Fruit fly (Drosophila melanogaster) whole organism, embryonic: ENCODE results near the gene Ube4B.

Experiments
- Bgb ChIP-seq: fragments of 200-800 bp; sonication (Bioruptor generic); IDR thresholded peaks from 2 replicates; pipeline ENCODE4 v1.3.6; 2022; ENCODE audit warnings: missing biosample characterization, missing genetic modification characterization; ENCODE audit not compliant: partially characterized antibody
- CG10267 ChIP-seq: fragments of 200-800 bp; sonication (Bioruptor generic); optimal IDR thresholded peaks from 2 replicates; lab custom pipeline; 2018; ENCODE audit warnings: missing biosample characterization, mild to moderate bottlenecking, missing genetic modification characterization, moderate library complexity
- CG10543 ChIP-seq: fragments of 200-800 bp; sonication (Bioruptor generic); optimal IDR thresholded peaks from 3 replicates; lab custom pipeline; 2017; ENCODE audit warnings: missing biosample characterization, mild to moderate bottlenecking, missing genetic modification characterization, moderate library complexity
- CG10654 ChIP-seq: fragments of 200-800 bp; sonication (Bioruptor generic); optimal IDR thresholded peaks from 2 replicates; lab custom pipeline; 2016; ENCODE audit warnings: missing biosample characterization, missing genetic modification characterization
- CG10959 ChIP-seq: fragments of 200-800 bp; sonication (Bioruptor generic); IDR thresholded peaks from 2 replicates; pipeline ENCODE4 v1.3.6; 2022; ENCODE audit warnings: missing biosample characterization, missing genetic modification characterization
- CG12219 ChIP-seq: fragments of 200-800 bp; sonication (Bioruptor generic); optimal IDR thresholded peaks from 3 replicates; lab custom pipeline; 2018; ENCODE audit warnings: missing biosample characterization, mild to moderate bottlenecking, missing genetic modification characterization
- CG1529 ChIP-seq: fragments of 200-800 bp; sonication (Bioruptor generic); optimal IDR thresholded peaks from 3 replicates; lab custom pipeline; 2018; ENCODE audit warnings: missing biosample characterization, missing genetic modification characterization
- CG17612 ChIP-seq: fragments of 200-800 bp; sonication (Bioruptor generic); IDR thresholded peaks from 2 replicates; pipeline ENCODE4 v1.3.6; 2022; ENCODE audit warnings: missing biosample characterization, missing genetic modification characterization
- CG18764 ChIP-seq: fragments of 200-800 bp; sonication (Bioruptor generic); optimal IDR thresholded peaks from 3 replicates; lab custom pipeline; 2016; ENCODE audit warnings: missing biosample characterization, missing genetic modification characterization
- CG2875 ChIP-seq: fragments of 200-800 bp; sonication (Bioruptor generic); optimal IDR thresholded peaks from 2 replicates; lab custom pipeline; 2017; ENCODE audit warnings: missing biosample characterization, mild to moderate bottlenecking, missing genetic modification characterization, missing genetic modification reagents
- CG31224 ChIP-seq: fragments of 200-800 bp; sonication (Bioruptor generic); IDR thresholded peaks from 2 replicates; pipeline ENCODE4 v1.3.6; 2022; ENCODE audit warnings: missing biosample characterization, missing genetic modification characterization
- CG32532 ChIP-seq: fragments of 200-800 bp; sonication (Bioruptor generic); IDR thresholded peaks from 2 replicates; pipeline ENCODE4 v1.3.6; 2022; ENCODE audit warnings: missing biosample characterization, missing genetic modification characterization
- CG32767 ChIP-seq: fragments of 200-800 bp; sonication (Bioruptor generic); IDR thresholded peaks from 2 replicates; pipeline ENCODE4 v1.3.6; 2022; ENCODE audit warnings: missing biosample characterization, missing genetic modification characterization
- CG34422 ChIP-seq: fragments of 200-800 bp; sonication (Bioruptor generic); IDR thresholded peaks from 3 replicates; pipeline ENCODE4 v1.3.6; 2022; ENCODE audit warnings: missing biosample characterization, missing genetic modification characterization
- CG3726 ChIP-seq: fragments of 200-800 bp; sonication (Bioruptor generic); IDR thresholded peaks from 3 replicates; pipeline ENCODE4, ENCODE4 v1.3.6; 2022; ENCODE audit warnings: missing biosample characterization, missing genetic modification characterization
- CG3995 ChIP-seq: fragments of 200-800 bp; sonication (Bioruptor generic); optimal IDR thresholded peaks from 3 replicates; lab custom pipeline; 2016; ENCODE audit warnings: missing biosample characterization, missing genetic modification characterization
- CG43689 ChIP-seq: fragments of 200-800 bp; sonication (Bioruptor generic); IDR thresholded peaks from 2 replicates; pipeline ENCODE4 v1.3.6; 2022; ENCODE audit warnings: missing biosample characterization, missing genetic modification characterization
- CG6254 ChIP-seq: fragments of 200-800 bp; sonication (Bioruptor generic); optimal IDR thresholded peaks from 3 replicates; lab custom pipeline; 2017; ENCODE audit warnings: mild to moderate bottlenecking, missing biosample characterization, missing genetic modification reagents, missing genetic modification characterization
- CG6689 ChIP-seq: fragments of 200-800 bp; sonication (Bioruptor generic); IDR thresholded peaks from 2 replicates; pipeline ENCODE4 v1.3.6; 2022; ENCODE audit warnings: missing biosample characterization, missing genetic modification characterization
- CG6854 ChIP-seq: fragments of 200-800 bp; sonication (Bioruptor generic); optimal IDR thresholded peaks from 3 replicates; lab custom pipeline; 2017; ENCODE audit warnings: missing biosample characterization, mild to moderate bottlenecking, missing genetic modification characterization
- CG7372 ChIP-seq: fragments of 200-800 bp; sonication (Bioruptor generic); IDR thresholded peaks from 2 replicates; pipeline ENCODE4 v1.3.6; 2022; ENCODE audit warnings: missing biosample characterization, missing genetic modification characterization
- CG7839 ChIP-seq: fragments of 200-800 bp; sonication (Bioruptor generic); optimal IDR thresholded peaks from 3 replicates; lab custom pipeline; 2018; ENCODE audit warnings: missing biosample characterization, mild to moderate bottlenecking, missing genetic modification characterization, moderate library complexity
- CG8478 ChIP-seq: fragments of >200 bp; optimal IDR thresholded peaks from 2 replicates; lab custom pipeline; 2018
- CG9876 ChIP-seq: fragments of 200-800 bp; sonication (Bioruptor generic); optimal IDR thresholded peaks from 2 replicates; lab custom pipeline; 2016; ENCODE audit warnings: missing biosample characterization, missing genetic modification characterization
- CHES-1-like ChIP-seq: fragments of 200-800 bp; sonication (Bioruptor generic); optimal IDR thresholded peaks from 2 replicates; lab custom pipeline; 2016; ENCODE audit warnings: missing biosample characterization, missing genetic modification characterization
- Drgx ChIP-seq: fragments of 200-800 bp; sonication (Bioruptor generic); IDR thresholded peaks from 2 replicates; pipeline ENCODE4 v1.3.6; 2022; ENCODE audit warnings: missing biosample characterization, missing genetic modification characterization
- H2.0 ChIP-seq: fragments of 200-800 bp; sonication (Bioruptor generic); IDR thresholded peaks from 2 replicates; pipeline ENCODE4 v1.3.6; 2022; ENCODE audit warnings: missing biosample characterization, missing genetic modification characterization
- HLH4C ChIP-seq: fragments of 200-800 bp; sonication (Bioruptor generic); IDR thresholded peaks from 3 replicates; pipeline ENCODE4 v1.3.6; 2022; ENCODE audit warnings: missing biosample characterization, missing genetic modification characterization; ENCODE audit not compliant: partially characterized antibody
- Kr ChIP-seq: fragments of 200-800 bp; sonication (Bioruptor generic); optimal IDR thresholded peaks from 2 replicates; lab custom pipeline; 2017; ENCODE audit warnings: missing biosample characterization, mild to moderate bottlenecking, missing genetic modification characterization
- Meics ChIP-seq: fragments of 200-800 bp; sonication (Bioruptor generic); optimal IDR thresholded peaks from 2 replicates; lab custom pipeline; 2017; ENCODE audit warnings: missing biosample characterization, mild to moderate bottlenecking, missing genetic modification characterization
- PHDP ChIP-seq: fragments of 200-800 bp; sonication (Bioruptor generic); optimal IDR thresholded peaks from 3 replicates; lab custom pipeline; 2018; ENCODE audit warnings: missing biosample characterization, mild to moderate bottlenecking, missing genetic modification characterization, moderate library complexity
- Rfx ChIP-seq: fragments of 200-800 bp; sonication (Bioruptor generic); IDR thresholded peaks from 2 replicates; pipeline ENCODE4 v1.3.6; 2022; ENCODE audit warnings: missing biosample characterization, missing genetic modification characterization
- Sry-δ ChIP-seq: fragments of 200-800 bp; sonication (Bioruptor generic); optimal IDR thresholded peaks from 2 replicates; lab custom pipeline; 2016; ENCODE audit warnings: missing biosample characterization, missing genetic modification characterization
- TFAM ChIP-seq: fragments of 200-800 bp; sonication (Bioruptor generic); optimal IDR thresholded peaks from 2 replicates; lab custom pipeline; 2017; ENCODE audit warnings: missing biosample characterization, missing genetic modification characterization, inconsistent platforms
- abd-A ChIP-seq: fragments of 200-800 bp; sonication (Bioruptor generic); optimal IDR thresholded peaks from 3 replicates; lab custom pipeline; 2019; ENCODE audit warnings: missing biosample characterization, mild to moderate bottlenecking, missing genetic modification characterization, moderate library complexity
- dimm ChIP-seq: fragments of 200-800 bp; sonication (Bioruptor generic); IDR thresholded peaks from 2 replicates; pipeline ENCODE4 v1.3.6; 2022; ENCODE audit warnings: missing biosample characterization, missing genetic modification characterization
- eyg ChIP-seq: fragments of 200-800 bp; sonication (Bioruptor generic); optimal IDR thresholded peaks from 3 replicates; lab custom pipeline; 2016; ENCODE audit warnings: missing biosample characterization, missing genetic modification characterization
- fd102C ChIP-seq: fragments of 200-800 bp; sonication (Bioruptor generic); optimal IDR thresholded peaks from 2 replicates; lab custom pipeline; 2018; ENCODE audit warnings: missing biosample characterization, mild to moderate bottlenecking, missing genetic modification characterization, moderate library complexity
- hbn ChIP-seq: fragments of 200-800 bp; sonication (Bioruptor generic); IDR thresholded peaks from 2 replicates; pipeline ENCODE4 v1.3.6; 2022; ENCODE audit warnings: missing biosample characterization, missing genetic modification characterization; ENCODE audit not compliant: partially characterized antibody
- her ChIP-seq: fragments of 200-800 bp; sonication (Bioruptor generic); optimal IDR thresholded peaks from 2 replicates; lab custom pipeline; 2016; ENCODE audit warnings: missing biosample characterization, missing genetic modification characterization
- luna ChIP-seq: fragments of 200-800 bp; sonication (Bioruptor generic); optimal IDR thresholded peaks from 2 replicates; lab custom pipeline; 2016; ENCODE audit warnings: missing biosample characterization, missing genetic modification characterization
- odd ChIP-seq: fragments of 200-800 bp; sonication (Bioruptor generic); optimal IDR thresholded peaks from 2 replicates; lab custom pipeline; 2017; ENCODE audit warnings: missing biosample characterization, mild to moderate bottlenecking, missing genetic modification characterization
- ro ChIP-seq: fragments of 200-800 bp; sonication (Bioruptor generic); IDR thresholded peaks from 2 replicates; pipeline ENCODE4 v1.3.6; 2022; ENCODE audit warnings: missing biosample characterization, missing genetic modification characterization
- sens-2 ChIP-seq: fragments of 200-800 bp; sonication (Bioruptor generic); IDR thresholded peaks from 2 replicates; pipeline ENCODE4 v1.3.6; 2022; ENCODE audit warnings: missing biosample characterization, missing genetic modification characterization
- seq ChIP-seq: fragments of 200-800 bp; sonication (Bioruptor generic); IDR thresholded peaks from 2 replicates; pipeline ENCODE4 v1.3.6; 2022; ENCODE audit warnings: missing biosample characterization, missing genetic modification characterization
- stc ChIP-seq: fragments of 200-800 bp; sonication (Bioruptor generic); IDR thresholded peaks from 2 replicates; pipeline ENCODE4 v1.3.6; 2022; ENCODE audit warnings: missing biosample characterization, missing genetic modification characterization
- sug ChIP-seq: fragments of 200-800 bp; optimal IDR thresholded peaks from 2 replicates; lab custom pipeline; 2019; ENCODE audit warnings: missing biosample characterization, mild to moderate bottlenecking, missing genetic modification characterization, moderate library complexity
- unc-4 ChIP-seq: fragments of 200-800 bp; sonication (Bioruptor generic); IDR thresholded peaks from 2 replicates; pipeline ENCODE4 v1.3.6; 2022; ENCODE audit warnings: missing biosample characterization, missing genetic modification characterization; ENCODE audit not compliant: partially characterized antibody
- wdn ChIP-seq: fragments of 200-800 bp; sonication (Bioruptor generic); IDR thresholded peaks from 2 replicates; pipeline ENCODE4 v1.3.6; 2022; ENCODE audit warnings: missing biosample characterization, missing genetic modification characterization
- zen ChIP-seq: fragments of 200-800 bp; sonication (Bioruptor generic); optimal IDR thresholded peaks from 3 replicates; lab custom pipeline; 2018; ENCODE audit warnings: missing biosample characterization, mild to moderate bottlenecking, missing genetic modification characterization, moderate library complexity

The Ube4B gene

DNA sequence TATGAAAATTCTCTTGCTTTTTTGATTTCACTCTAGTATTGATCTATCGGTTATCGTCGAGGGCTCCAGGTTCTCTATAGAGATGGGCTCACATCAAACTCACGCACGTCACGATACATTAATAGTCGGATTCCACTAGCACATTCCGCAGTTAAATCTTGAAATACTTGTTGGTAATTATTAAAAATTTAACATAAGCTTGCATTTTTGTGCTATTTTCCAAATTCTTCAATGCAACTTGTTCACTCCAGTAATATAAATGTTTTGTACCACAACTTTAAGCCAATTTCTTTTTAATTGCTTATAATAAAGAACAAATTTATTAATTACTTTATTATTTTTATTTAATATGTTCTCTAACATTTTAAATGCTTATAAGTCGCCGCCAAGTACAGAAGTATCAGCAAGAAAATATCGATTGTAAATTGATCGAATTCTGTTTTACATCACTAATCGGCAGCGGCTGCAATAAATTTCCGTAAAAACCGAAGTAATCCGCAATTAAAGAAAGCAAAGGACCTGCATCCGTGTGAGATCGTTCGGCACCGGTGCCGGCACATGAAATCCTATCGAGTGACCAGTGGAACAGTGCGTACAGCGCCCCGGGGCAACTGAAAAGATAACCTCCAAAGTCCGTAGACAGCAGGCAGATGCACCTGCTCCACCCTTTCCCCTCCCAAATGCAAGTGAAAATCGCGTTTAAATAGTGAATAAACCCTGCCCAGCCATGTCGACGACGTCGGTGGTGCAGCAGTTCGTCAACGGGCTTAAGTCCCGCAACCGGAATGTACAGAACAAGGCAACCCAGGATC lies 15.0 kb downstream of the Ube4B start, which contains the start of the genes Vha68-1 and mTor (continued):
- TF ChIP-seq stc (GFP tag; lab: Robert Waterston, UW) (no peak), dimm (GFP tag; lab: Robert Waterston, UW) (no peak), Sry-δ (GFP tag; lab: Kevin White, UChicago) (peak; percentile 95), hbn (GFP tag; lab: Robert Waterston, UW) (peak; percentile 70), sug (no peak), CG10654 (peak; percentile 78), CG32532 (GFP tag; lab: Robert Waterston, UW) (peak; percentile 89), CG10959 (GFP tag; lab: Robert Waterston, UW) (peak; percentile 32; the same call in 1 of the 2 replicates), CG8478 (lab: Kevin White, UChicago) (no peak), unc-4 (GFP tag; lab: Robert Waterston, UW) (peak; percentile 76), CG7372 (peak; percentile 64), CG34422 (GFP tag; lab: Robert Waterston, UW) (peak; percentile 74; the same call in 2 of the 3 replicates), Bgb (GFP tag; lab: Robert Waterston, UW) (peak; percentile 84), CG3995 (GFP tag; lab: Kevin White, UChicago) (peak; percentile 37), CG1529 (GFP tag; lab: Kevin White, UChicago) (no peak), CG10543 (GFP tag; lab: Kevin White, UChicago) (peak; percentile 69), Rfx (GFP tag; lab: Robert Waterston, UW) (peak; percentile 89), CG9876 (GFP tag; lab: Kevin White, UChicago) (peak; percentile 72), CG2875 (GFP tag; lab: Kevin White, UChicago) (no peak), CG17612 (GFP tag; lab: Robert Waterston, UW) (peak; percentile 68), CG10267 (tag; lab: Kevin White, UChicago) (peak; percentile 74), abd-A (no peak), luna (GFP tag; lab: Kevin White, UChicago) (peak; percentile 67), CG31224 (peak; percentile 73), CG6854 (no peak), sens-2 (peak; percentile 22; the same call in 1 of the 2 replicates), CG7839 (tag; lab: Kevin White, UChicago) (no peak), Meics (peak; percentile 82), CG12219 (GFP tag; lab: Kevin White, UChicago) (no peak), CG18764 (GFP tag; lab: Kevin White, UChicago) (no peak), HLH4C (GFP tag; lab: Robert Waterston, UW) (peak; percentile 84), H2.0 (GFP tag; lab: Robert Waterston, UW) (peak; percentile 70), CG6689 (GFP tag; lab: Robert Waterston, UW) (peak; percentile 74), PHDP (tag; lab: Kevin White, UChicago) (no peak), zen (peak; percentile 82), CG6254 (GFP tag; lab: Kevin White, UChicago) (no peak), ro (GFP tag; lab: Robert Waterston, UW) (0 out of 2 replicates have a peak, but pooled peaks have one; percentile 14), CG3726 (peak; percentile 46; the same call in 1 of the 3 replicates), CG32767 (GFP tag; lab: Robert Waterston, UW) (peak; percentile 45; the same call in 1 of the 2 replicates), Drgx (GFP tag; lab: Robert Waterston, UW) (peak; percentile 73), odd (GFP tag; lab: Kevin White, UChicago) (no peak), TFAM (GFP tag; lab: Kevin White, UChicago) (no peak), seq (0 out of 2 replicates have a peak, but pooled peaks have one; percentile 45), fd102C (GFP tag; lab: Kevin White, UChicago) (peak; percentile 9), Kr (no peak), CHES-1-like (GFP tag; lab: Kevin White, UChicago) (peak; percentile 61), CG43689 (GFP tag; lab: Robert Waterston, UW) (no peak), her (peak; percentile 19), eyg (GFP tag; lab: Kevin White, UChicago) (peak; percentile 31), wdn (GFP tag; lab: Robert Waterston, UW) (peak; percentile 80)
